Worm (Caenorhabditis elegans) whole organism, late embryonic: ENCODE data around the gene tyr-1.

Experiments used
- C08G9.2 ChIP-seq: sonication (generic microtip); optimal IDR thresholded peaks from 2 replicates; lab custom pipeline; 2016; ENCODE audit warnings: mild to moderate bottlenecking, missing genetic modification characterization, moderate library complexity, missing compliant biosample characterization
- K02D7.2 ChIP-seq: sonication (generic microtip); optimal IDR thresholded peaks from 2 replicates; lab custom pipeline; 2017; ENCODE audit warnings: mild to moderate bottlenecking, missing genetic modification characterization, missing compliant biosample characterization
- T23F11.4 ChIP-seq: fragments of 200-800 bp; sonication (Bioruptor generic); optimal IDR thresholded peaks from 2 replicates; lab custom pipeline; 2018; ENCODE audit warnings: mild to moderate bottlenecking, missing genetic modification characterization, missing compliant biosample characterization
- ceh-18 ChIP-seq: sonication (generic microtip); optimal IDR thresholded peaks from 2 replicates; lab custom pipeline; 2016; ENCODE audit warnings: missing genetic modification characterization, missing compliant biosample characterization
- ceh-2 ChIP-seq: sonication (generic microtip); optimal IDR thresholded peaks from 2 replicates; lab custom pipeline; 2016; ENCODE audit warnings: missing genotype, missing genetic modification characterization, missing compliant biosample characterization
- ceh-22 ChIP-seq: sonication (generic microtip); optimal IDR thresholded peaks from 2 replicates; lab custom pipeline; 2017; ENCODE audit warnings: missing biosample characterization, missing genetic modification characterization
- ceh-24 ChIP-seq: sonication (generic microtip); optimal IDR thresholded peaks from 2 replicates; lab custom pipeline; 2016; ENCODE audit warnings: mild to moderate bottlenecking, missing genetic modification characterization, missing compliant biosample characterization
- ceh-31 ChIP-seq: sonication (generic microtip); optimal IDR thresholded peaks from 2 replicates; lab custom pipeline; 2016; ENCODE audit warnings: missing genetic modification characterization, missing compliant biosample characterization
- ceh-34 ChIP-seq: sonication (generic microtip); optimal IDR thresholded peaks from 2 replicates; lab custom pipeline; 2016; ENCODE audit warnings: mild to moderate bottlenecking, missing genetic modification characterization, missing compliant biosample characterization
- ceh-45 ChIP-seq: fragments of 200-800 bp; sonication (Bioruptor generic); IDR thresholded peaks from 2 replicates; pipeline ENCODE4 v1.3.6; 2022; ENCODE audit warnings: missing genetic modification reagents, missing genetic modification characterization, missing compliant biosample characterization
- ceh-6 ChIP-seq: fragments of 200-800 bp; sonication (Bioruptor generic); optimal IDR thresholded peaks from 2 replicates; lab custom pipeline; 2018; ENCODE audit warnings: mild to moderate bottlenecking, missing genetic modification characterization, missing compliant biosample characterization
- fkh-6 ChIP-seq: sonication (generic microtip); optimal IDR thresholded peaks from 2 replicates; lab custom pipeline; 2016; ENCODE audit warnings: missing genetic modification characterization, missing compliant biosample characterization
- gmeb-2 ChIP-seq: sonication (generic microtip); optimal IDR thresholded peaks from 2 replicates; lab custom pipeline; 2016; ENCODE audit warnings: missing genetic modification characterization, inconsistent platforms, missing compliant biosample characterization
- hlh-15 ChIP-seq: sonication (generic microtip); optimal IDR thresholded peaks from 2 replicates; lab custom pipeline; 2016; ENCODE audit warnings: missing genetic modification characterization, missing compliant biosample characterization
- hlh-30 ChIP-seq: sonication (generic microtip); optimal IDR thresholded peaks from 2 replicates; lab custom pipeline; 2017; ENCODE audit warnings: antibody characterized with exemption, missing genetic modification characterization, missing compliant biosample characterization; ENCODE audit not compliant: insufficient read depth
- hlh-6 ChIP-seq: sonication (generic microtip); optimal IDR thresholded peaks from 2 replicates; lab custom pipeline; 2016; ENCODE audit warnings: missing genotype, missing genetic modification characterization, missing compliant biosample characterization
- hlh-8 ChIP-seq: sonication (generic microtip); optimal IDR thresholded peaks from 2 replicates; lab custom pipeline; 2016; ENCODE audit warnings: missing genotype, missing genetic modification characterization, missing compliant biosample characterization
- lim-6 ChIP-seq: sonication (generic microtip); optimal IDR thresholded peaks from 2 replicates; lab custom pipeline; 2016; ENCODE audit warnings: missing genetic modification characterization, missing compliant biosample characterization
- mec-3 ChIP-seq: sonication (generic microtip); optimal IDR thresholded peaks from 2 replicates; lab custom pipeline; 2016; ENCODE audit warnings: borderline replicate concordance, missing genetic modification characterization, missing compliant biosample characterization
- nhr-232 ChIP-seq: sonication (generic microtip); optimal IDR thresholded peaks from 2 replicates; lab custom pipeline; 2016; ENCODE audit warnings: missing genetic modification characterization, missing compliant biosample characterization
- npax-4 ChIP-seq: sonication (generic microtip); optimal IDR thresholded peaks from 2 replicates; lab custom pipeline; 2016; ENCODE audit warnings: missing genetic modification characterization, missing compliant biosample characterization
- odd-2 ChIP-seq: sonication (generic microtip); optimal IDR thresholded peaks from 2 replicates; lab custom pipeline; 2017; ENCODE audit warnings: antibody characterized with exemption, mild to moderate bottlenecking, missing genetic modification characterization, missing compliant biosample characterization
- pag-3 ChIP-seq: sonication (generic microtip); optimal IDR thresholded peaks from 2 replicates; lab custom pipeline; 2016; ENCODE audit warnings: missing compliant biosample characterization, missing genetic modification characterization, borderline replicate concordance
- pha-2 ChIP-seq: sonication (generic microtip); optimal IDR thresholded peaks from 2 replicates; lab custom pipeline; 2017; ENCODE audit warnings: mild to moderate bottlenecking, missing genetic modification characterization, missing compliant biosample characterization
- pha-4 ChIP-seq: fragments of 150-350 bp; optimal IDR thresholded peaks from 2 replicates; lab custom pipeline; 2018; ENCODE audit warnings: missing biosample characterization, missing genetic modification reagents, missing genetic modification characterization
- pqm-1 ChIP-seq: sonication (generic microtip); optimal IDR thresholded peaks from 2 replicates; lab custom pipeline; 2016; ENCODE audit warnings: missing genetic modification characterization, missing compliant biosample characterization
- rnt-1 ChIP-seq: sonication (generic microtip); optimal IDR thresholded peaks from 2 replicates; lab custom pipeline; 2016; ENCODE audit warnings: missing genetic modification characterization, missing compliant biosample characterization
- sdc-2 ChIP-seq: sonication (generic microtip); optimal IDR thresholded peaks from 2 replicates; lab custom pipeline; 2016; ENCODE audit warnings: missing genotype, missing genetic modification characterization, missing compliant biosample characterization
- tbx-2 ChIP-seq: sonication (generic microtip); optimal IDR thresholded peaks from 2 replicates; lab custom pipeline; 2016; ENCODE audit warnings: missing genetic modification characterization, missing compliant biosample characterization
- unc-3 ChIP-seq, 2 experiments: fragments of 200-800 bp in 1 of 2; sonication (Bioruptor generic) in 1 of 2; sonication (generic microtip) in 1 of 2; conservative IDR thresholded peaks in 1 of 2; optimal IDR thresholded peaks in 1 of 2; 2 replicates each; pipeline versions ENCODE4 v1.3.6 to Lab custom; 2016 to 2022; ENCODE audit warnings: missing compliant biosample characterization in 2 of 2, missing genetic modification characterization in 2 of 2, missing genetic modification reagents in 1 of 2
- unc-55 ChIP-seq: sonication (generic microtip); optimal IDR thresholded peaks from 2 replicates; lab custom pipeline; 2017; ENCODE audit warnings: missing biosample characterization, missing genetic modification reagents, missing genetic modification characterization

The tyr-1 gene

DNA sequence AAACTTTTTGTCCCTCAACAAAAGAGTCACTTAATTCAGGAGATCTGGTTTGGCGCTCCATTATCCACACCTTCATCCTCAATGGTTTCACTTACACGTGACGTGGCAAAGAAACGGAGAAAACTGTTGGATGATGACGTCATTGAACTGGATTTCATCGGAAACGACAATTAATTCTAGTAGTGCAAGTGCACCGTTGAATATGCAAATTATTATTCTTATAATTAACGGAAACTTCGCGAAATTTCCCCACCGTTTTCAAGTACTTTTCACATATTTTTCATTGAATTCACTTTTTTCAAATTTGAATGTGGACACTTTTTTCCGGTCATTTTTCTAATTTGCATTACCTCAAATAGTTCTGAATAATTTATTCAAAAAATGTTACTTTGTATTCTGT, 35.7 kb downstream of the tyr-1 start, which contains the start of gene ZK688.1:
Gene ZK688.1, plus strand, starts transcription at position 301 of the 400 bp plus-strand sequence.
- TF ChIP-seq mec-3 (tag; lab: Kevin White, UChicago) (no peak), npax-4 (no peak)

DNA sequence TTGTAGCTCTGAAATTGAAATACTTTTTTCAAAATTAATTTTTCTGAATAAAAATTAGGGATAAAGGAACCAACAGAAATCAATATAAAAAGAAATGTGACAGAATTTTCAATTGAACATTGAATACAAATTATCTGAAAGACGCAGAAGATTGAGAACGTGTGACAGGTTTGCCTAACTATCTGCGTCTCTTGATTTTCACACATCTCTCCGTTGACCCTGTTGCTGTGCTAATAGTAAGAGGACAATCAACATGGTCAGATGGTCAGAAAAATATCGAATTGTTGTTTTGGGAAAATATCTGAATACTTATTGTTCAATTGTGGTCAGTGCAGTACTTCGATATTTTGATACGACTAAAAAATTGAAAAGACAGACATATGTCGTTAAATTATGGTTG, 38.0 kb downstream of the tyr-1 start, which contains the start of gene ZK688.7:
Gene ZK688.7, minus strand, starts transcription at position 14 of the 400 bp plus-strand sequence.
- TF ChIP-seq pha-2 (tag; lab: Kevin White, UChicago) (no peak), hlh-30 (tag; lab: Kevin White, UChicago) (peak; percentile 81)
- TF ChIP-seq, all 69 proteins: peak for 1

- TF ChIP-seq unc-3 (GFP tag; conservative IDR thresholded peaks at IDR 0.05; lab: Robert Waterston, UW) (no peak), unc-3 (tag; optimal IDR thresholded peaks at IDR 0.05; lab: Kevin White, UChicago) (no peak), sdc-2 (tag; lab: Kevin White, UChicago) (no peak), pqm-1 (tag; lab: Kevin White, UChicago) (no peak), pha-2 (tag; lab: Kevin White, UChicago) (no peak), ceh-34 (no peak), pag-3 (tag; lab: Kevin White, UChicago) (no peak), lim-6 (tag; lab: Kevin White, UChicago) (no peak), hlh-15 (no peak), hlh-8 (no peak), T23F11.4 (GFP tag; lab: Kevin White, UChicago) (no peak), rnt-1 (no peak), odd-2 (tag; lab: Kevin White, UChicago) (no peak), hlh-6 (tag; lab: Kevin White, UChicago) (no peak), ceh-18 (tag; lab: Kevin White, UChicago) (no peak), ceh-45 (no peak), nhr-232 (no peak), hlh-30 (tag; lab: Kevin White, UChicago) (no peak), ceh-31 (no peak), ceh-22 (no peak), ceh-6 (GFP tag; lab: Kevin White, UChicago) (no peak)
Observed at ce11 chrIII:7913488-7913887, 39.9 kb downstream of the tyr-1 start, which contains the start of gene ZK688.12. TSS of gene ZK688.12 (minus strand) at chrIII:7913588.

DNA sequence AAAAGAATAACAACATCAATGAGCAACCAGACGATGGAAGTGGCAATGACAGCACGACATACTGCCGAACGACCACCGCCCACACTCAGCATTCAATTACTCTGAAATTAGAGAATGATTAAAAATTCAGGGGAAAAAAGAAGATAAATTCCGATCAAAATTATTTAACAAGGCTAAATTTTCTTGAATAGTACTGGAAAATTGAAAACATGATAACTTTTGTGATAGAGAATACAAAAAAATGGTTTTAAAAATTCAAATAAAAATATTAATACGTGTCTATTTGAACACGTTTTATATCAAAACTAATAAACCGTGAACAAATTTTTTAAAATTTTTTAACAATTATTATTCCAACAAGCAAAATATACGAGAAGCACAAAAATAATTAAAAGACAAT, 44.1 kb downstream of the tyr-1 start, which contains the start of gene gly-3:
Gene gly-3, minus strand, starts transcription at position 101 of the 400 bp plus-strand sequence.
- TF ChIP-seq odd-2 (tag; lab: Kevin White, UChicago): no peak
- no peak for TF ChIP-seq npax-4
- TF ChIP-seq hlh-8: no peak

DNA sequence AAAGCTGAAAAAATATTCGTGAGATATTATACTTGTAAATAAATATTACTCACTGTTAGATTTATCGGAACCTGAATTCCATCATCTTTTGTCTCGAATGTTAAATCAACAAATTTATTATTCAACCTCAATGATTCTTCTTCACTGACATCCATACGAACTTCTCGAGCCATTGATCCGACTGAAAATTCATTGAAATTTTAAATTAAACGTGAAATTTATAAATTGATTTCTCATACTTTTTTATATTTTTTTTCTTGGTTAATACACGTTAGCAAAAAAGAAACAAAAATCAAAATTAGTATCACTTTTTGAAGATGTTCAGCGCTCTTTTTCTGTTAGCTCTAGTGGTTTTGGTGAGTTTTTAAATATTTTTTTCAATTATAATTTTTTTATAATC, 46.2 kb downstream of the tyr-1 start, which contains the start of gene C29E4.14:
Gene C29E4.14, plus strand, starts transcription at position 301 of the 400 bp plus-strand sequence.
- TF ChIP-seq ceh-2 (tag; lab: Kevin White, UChicago): no peak
- no peak for TF ChIP-seq ceh-24 (tag; lab: Kevin White, UChicago)
- TF ChIP-seq sdc-2 (tag; lab: Kevin White, UChicago): no peak
- TF ChIP-seq pag-3 (tag; lab: Kevin White, UChicago): no peak
- TF ChIP-seq nhr-232: no peak
- no peak for TF ChIP-seq gmeb-2 (tag; lab: Kevin White, UChicago)
- no peak for TF ChIP-seq ceh-45
- no peak for TF ChIP-seq fkh-6 (tag; lab: Kevin White, UChicago)
- TF ChIP-seq unc-55 (GFP tag; lab: Kevin White, UChicago): no peak
- TF ChIP-seq hlh-15: no peak
- no peak for TF ChIP-seq tbx-2
- TF ChIP-seq, all 69 proteins: peak for 0

- TF ChIP-seq ceh-22 (no peak), pha-4 (tag; lab: Kevin White, UChicago) (no peak), C08G9.2 (tag; lab: Kevin White, UChicago) (no peak), ceh-34 (no peak), K02D7.2 (tag; lab: Kevin White, UChicago) (no peak)
Observed at ce11 chrIII:7922207-7922606, 48.6 kb downstream of the tyr-1 start, which contains the start of gene C29E4.17. TSS of gene C29E4.17 (plus strand) at chrIII:7922507.
